Worm (Caenorhabditis elegans) whole organism, mixed stage, embryonic: ENCODE measurements around the gene ins-12.

Source experiments
- bed-3 ChIP-seq: fragments of 200-800 bp; sonication (Bioruptor generic); optimal IDR thresholded peaks from 3 replicates; lab custom pipeline; 2018; ENCODE audit warnings: mild to moderate bottlenecking, missing genetic modification characterization, moderate library complexity, missing compliant biosample characterization
- ces-1 ChIP-seq: fragments of 150-350 bp; optimal IDR thresholded peaks from 2 replicates; lab custom pipeline; 2014; ENCODE audit warnings: missing biosample characterization, missing genetic modification reagents, missing genetic modification characterization
- elt-1 ChIP-seq: sonication (generic microtip); optimal IDR thresholded peaks from 2 replicates; lab custom pipeline; 2017; ENCODE audit warnings: missing genetic modification characterization, mild to moderate bottlenecking, missing compliant biosample characterization, antibody characterized with exemption, moderate library complexity, borderline replicate concordance; ENCODE audit not compliant: insufficient read depth
- lsy-2 ChIP-seq: fragments of 150-350 bp; optimal IDR thresholded peaks from 2 replicates; lab custom pipeline; 2014; ENCODE audit warnings: missing biosample characterization, missing genetic modification characterization
- mep-1 ChIP-seq: fragments of 150-350 bp; optimal IDR thresholded peaks from 2 replicates; lab custom pipeline; 2017; ENCODE audit warnings: missing biosample characterization, missing genetic modification reagents, missing genetic modification characterization, inconsistent platforms
- nhr-237 ChIP-seq: fragments of 150-350 bp; optimal IDR thresholded peaks from 2 replicates; lab custom pipeline; 2014; ENCODE audit warnings: missing biosample characterization, missing genetic modification characterization
- nhr-28 ChIP-seq: fragments of 150-350 bp; optimal IDR thresholded peaks from 2 replicates; lab custom pipeline; 2014; ENCODE audit warnings: missing biosample characterization, missing genetic modification characterization
- nhr-76 ChIP-seq: sonication (generic microtip); optimal IDR thresholded peaks from 2 replicates; lab custom pipeline; 2017; ENCODE audit warnings: missing biosample characterization, missing genetic modification characterization
- pha-4 ChIP-seq: fragments of 150-350 bp; optimal IDR thresholded peaks from 2 replicates; lab custom pipeline; 2018; ENCODE audit warnings: missing biosample characterization, missing genetic modification reagents, missing genetic modification characterization
- unc-120 ChIP-seq: sonication (generic microtip); optimal IDR thresholded peaks from 2 replicates; lab custom pipeline; 2017; ENCODE audit warnings: missing genetic modification characterization, missing compliant biosample characterization; ENCODE audit not compliant: poor library complexity, severe bottlenecking
- unc-39 ChIP-seq: fragments of 150-350 bp; optimal IDR thresholded peaks from 2 replicates; lab custom pipeline; 2014; ENCODE audit warnings: missing biosample characterization, missing genetic modification characterization
- unc-62 ChIP-seq: fragments of 150-350 bp; optimal IDR thresholded peaks from 2 replicates; lab custom pipeline; 2014; ENCODE audit warnings: missing biosample characterization, missing genetic modification reagents, missing genetic modification characterization
- zip-8 ChIP-seq: fragments of 150-350 bp; optimal IDR thresholded peaks from 2 replicates; lab custom pipeline; 2014; ENCODE audit warnings: missing biosample characterization, missing genetic modification characterization
- ztf-11 ChIP-seq: fragments of 150-350 bp; optimal IDR thresholded peaks from 2 replicates; lab custom pipeline; 2014; ENCODE audit warnings: missing biosample characterization, missing genetic modification characterization

ce11 chrII:5541685-5542084, 12.7 kb upstream of the ins-12 start, which contains the start of gene C17C3.24:
- no peak for TF ChIP-seq lsy-2 (tag; lab: Kevin White, UChicago)
- no peak for TF ChIP-seq unc-39 (tag; lab: Kevin White, UChicago)
- TF ChIP-seq nhr-28: no peak
- TF ChIP-seq unc-62 (GFP tag; lab: Kevin White, UChicago): no peak
- TF ChIP-seq ztf-11 (tag; lab: Kevin White, UChicago): no peak
- no peak for TF ChIP-seq pha-4
- no peak for TF ChIP-seq nhr-237 (tag; lab: Kevin White, UChicago)
- TF ChIP-seq elt-1 (tag; lab: Kevin White, UChicago): no peak
- TF ChIP-seq ces-1 (GFP tag; lab: Kevin White, UChicago): no peak
- TF ChIP-seq zip-8: no peak
- no peak for TF ChIP-seq unc-120 (tag; lab: Kevin White, UChicago)
- no peak for TF ChIP-seq mep-1
- no peak for TF ChIP-seq bed-3 (GFP tag; lab: Kevin White, UChicago)
- TF ChIP-seq nhr-76 (tag; lab: Kevin White, UChicago): no peak
